Worm (Caenorhabditis elegans) whole organism, L4 larva: ENCODE data around the gene npr-37.

Source experiments
- D1046.2 ChIP-seq: fragments of 200-800 bp; sonication (Bioruptor generic); IDR thresholded peaks from 2 replicates; pipeline ENCODE4 v1.3.6; 2022; ENCODE audit warnings: missing genetic modification characterization, missing compliant biosample characterization
- F10B5.3 ChIP-seq: sonication (generic microtip); optimal IDR thresholded peaks from 2 replicates; lab custom pipeline; 2016; ENCODE audit warnings: mild to moderate bottlenecking, missing genetic modification characterization, missing compliant biosample characterization
- F37D6.2 ChIP-seq: sonication (generic microtip); optimal IDR thresholded peaks from 2 replicates; lab custom pipeline; 2016; ENCODE audit warnings: mild to moderate bottlenecking, missing genetic modification characterization, missing compliant biosample characterization
- T20F7.1 ChIP-seq: fragments of 200-800 bp; sonication (Bioruptor generic); optimal IDR thresholded peaks from 2 replicates; lab custom pipeline; 2018; ENCODE audit warnings: mild to moderate bottlenecking, missing genetic modification characterization, missing compliant biosample characterization
- T26A8.4 ChIP-seq: fragments of 200-800 bp; sonication (Bioruptor generic); IDR thresholded peaks from 2 replicates; pipeline ENCODE4 v1.3.6; 2022; ENCODE audit warnings: missing genetic modification characterization, missing compliant biosample characterization
- aha-1 ChIP-seq: fragments of 150-350 bp; peaks from one replicate; lab custom pipeline; 2014; ENCODE audit warnings: missing biosample characterization, missing genetic modification characterization
- attf-4 ChIP-seq: sonication (generic microtip); optimal IDR thresholded peaks from 3 replicates; lab custom pipeline; 2017; ENCODE audit warnings: missing biosample characterization, missing genetic modification characterization
- ceh-20 ChIP-seq: fragments of 200-800 bp; sonication (Bioruptor generic); IDR thresholded peaks from 2 replicates; pipeline ENCODE4 v1.3.6; 2022; ENCODE audit warnings: missing genetic modification reagents, missing genetic modification characterization, missing compliant biosample characterization
- ceh-44 ChIP-seq: fragments of 200-800 bp; sonication (Bioruptor generic); IDR thresholded peaks from 2 replicates; pipeline ENCODE4 v1.3.6; 2022; ENCODE audit warnings: missing genetic modification reagents, missing genetic modification characterization, missing compliant biosample characterization
- ceh-82 ChIP-seq: sonication (generic microtip); optimal IDR thresholded peaks from 2 replicates; lab custom pipeline; 2017; ENCODE audit warnings: missing biosample characterization, missing genetic modification characterization
- ces-1 ChIP-seq: fragments of 150-350 bp; sonication (generic microtip); optimal IDR thresholded peaks from 4 replicates; lab custom pipeline; 2014; ENCODE audit warnings: missing biosample characterization, missing genetic modification reagents, missing genetic modification characterization
- cey-2 ChIP-seq: sonication (generic microtip); optimal IDR thresholded peaks from 3 replicates; lab custom pipeline; 2017; ENCODE audit warnings: missing genetic modification characterization, mild to moderate bottlenecking, missing compliant biosample characterization, antibody characterized with exemption, borderline replicate concordance; ENCODE audit not compliant: insufficient read depth
- daf-16 ChIP-seq, 3 experiments: sonication (generic microtip); optimal IDR thresholded peaks; 2 replicates each; lab custom pipeline; 2016 to 2017; ENCODE audit warnings: missing genetic modification characterization in 3 of 3, missing genetic modification reagents in 3 of 3, mild to moderate bottlenecking in 2 of 3, missing compliant biosample characterization in 2 of 3, missing biosample characterization in 1 of 3, moderate library complexity in 1 of 3
- dmd-8 ChIP-seq: fragments of 200-800 bp; sonication (Bioruptor generic); IDR thresholded peaks from 2 replicates; pipeline ENCODE4 v1.3.6; 2022; ENCODE audit warnings: missing genetic modification characterization, missing compliant biosample characterization
- dmd-9 ChIP-seq: fragments of 200-800 bp; sonication (Bioruptor generic); IDR thresholded peaks from 2 replicates; pipeline ENCODE4 v1.3.6; 2022; ENCODE audit warnings: missing genetic modification reagents, missing genetic modification characterization, missing compliant biosample characterization
- dpl-1 ChIP-seq: fragments of 150-350 bp; optimal IDR thresholded peaks from 2 replicates; lab custom pipeline; 2014; ENCODE audit warnings: missing biosample characterization, missing genetic modification reagents, missing genetic modification characterization
- duxl-1 ChIP-seq: sonication (generic microtip); optimal IDR thresholded peaks from 2 replicates; lab custom pipeline; 2016; ENCODE audit warnings: mild to moderate bottlenecking, missing genetic modification characterization, moderate library complexity, missing compliant biosample characterization; ENCODE audit not compliant: poor library complexity
- egl-43 ChIP-seq: fragments of 200-800 bp; sonication (Bioruptor generic); IDR thresholded peaks from 2 replicates; pipeline ENCODE4 v1.3.6; 2022; ENCODE audit warnings: missing genetic modification reagents, missing genetic modification characterization, missing compliant biosample characterization
- fkh-10 ChIP-seq: fragments of 150-350 bp; optimal IDR thresholded peaks from 2 replicates; lab custom pipeline; 2014; ENCODE audit warnings: missing biosample characterization, missing genetic modification reagents, missing genetic modification characterization
- gei-8 ChIP-seq: fragments of 200-800 bp; sonication (Bioruptor generic); optimal IDR thresholded peaks from 2 replicates; lab custom pipeline; 2018; ENCODE audit warnings: mild to moderate bottlenecking, missing genetic modification characterization, missing compliant biosample characterization
- hlh-30 ChIP-seq: sonication (generic microtip); optimal IDR thresholded peaks from 2 replicates; lab custom pipeline; 2017; ENCODE audit warnings: antibody characterized with exemption, mild to moderate bottlenecking, missing genetic modification characterization, missing compliant biosample characterization; ENCODE audit not compliant: insufficient read depth
- hmg-1.1 ChIP-seq: fragments of 200-800 bp; sonication (Bioruptor generic); IDR thresholded peaks from 2 replicates; pipeline ENCODE4 v1.3.6; 2022; ENCODE audit warnings: missing genetic modification reagents, missing genetic modification characterization, missing compliant biosample characterization
- lin-1 ChIP-seq: fragments of 200-800 bp; sonication (Bioruptor generic); IDR thresholded peaks from 2 replicates; pipeline ENCODE4 v1.3.6; 2022; ENCODE audit warnings: missing genetic modification reagents, missing genetic modification characterization, missing compliant biosample characterization
- lin-38 ChIP-seq: fragments of 200-800 bp; sonication (Bioruptor generic); IDR thresholded peaks from 2 replicates; pipeline ENCODE4 v1.3.6; 2022; ENCODE audit warnings: missing genetic modification reagents, missing genetic modification characterization, missing compliant biosample characterization
- lin-39 ChIP-seq: fragments of 150-350 bp; optimal IDR thresholded peaks from 2 replicates; lab custom pipeline; 2014; ENCODE audit warnings: missing biosample characterization, missing genetic modification reagents, missing genetic modification characterization
- lsy-2 ChIP-seq, 2 experiments: fragments of 150-350 bp in 1 of 2; sonication (generic microtip) in 1 of 2; optimal IDR thresholded peaks; 2 replicates each; lab custom pipeline; 2014 to 2017; ENCODE audit warnings: missing biosample characterization in 2 of 2, missing genetic modification characterization in 2 of 2
- madf-5 ChIP-seq, 2 experiments: fragments of 200-800 bp; sonication (Bioruptor generic); IDR thresholded peaks; 2 replicates each; pipeline ENCODE4 v1.3.6; 2022; ENCODE audit warnings: missing compliant biosample characterization in 2 of 2, missing genetic modification characterization in 2 of 2
- madf-9 ChIP-seq: fragments of 200-800 bp; sonication (Bioruptor generic); conservative IDR thresholded peaks from 2 replicates; pipeline ENCODE4 v1.3.6; 2022; ENCODE audit warnings: missing genetic modification reagents, missing genetic modification characterization, missing compliant biosample characterization
- mdt-29 ChIP-seq: fragments of 200-800 bp; sonication (Bioruptor generic); IDR thresholded peaks from 2 replicates; pipeline ENCODE4 v1.3.6; 2022; ENCODE audit warnings: missing genetic modification reagents, missing genetic modification characterization, missing compliant biosample characterization
- mes-2 ChIP-seq: sonication (generic microtip); optimal IDR thresholded peaks from 2 replicates; lab custom pipeline; 2016; ENCODE audit warnings: missing genotype, mild to moderate bottlenecking, missing genetic modification characterization, missing compliant biosample characterization; ENCODE audit not compliant: poor library complexity, severe bottlenecking
- nhr-102 ChIP-seq: sonication (generic microtip); optimal IDR thresholded peaks from 2 replicates; lab custom pipeline; 2016; ENCODE audit warnings: mild to moderate bottlenecking, missing genetic modification characterization, moderate library complexity, missing compliant biosample characterization
- nhr-11 ChIP-seq: fragments of 150-350 bp; optimal IDR thresholded peaks from 2 replicates; lab custom pipeline; 2014; ENCODE audit warnings: missing biosample characterization, missing genetic modification characterization
- nhr-28 ChIP-seq: fragments of 150-350 bp; optimal IDR thresholded peaks from 2 replicates; lab custom pipeline; 2014; ENCODE audit warnings: missing biosample characterization, missing genetic modification characterization
- nhr-42 ChIP-seq: fragments of 200-800 bp; sonication (Bioruptor generic); IDR thresholded peaks from 2 replicates; pipeline ENCODE4 v1.3.6; 2022; ENCODE audit warnings: missing genetic modification characterization, missing compliant biosample characterization
- nhr-48 ChIP-seq: sonication (generic microtip); optimal IDR thresholded peaks from 2 replicates; lab custom pipeline; 2016; ENCODE audit warnings: mild to moderate bottlenecking, missing genetic modification characterization, missing compliant biosample characterization
- nhr-76 ChIP-seq: fragments of 150-350 bp; optimal IDR thresholded peaks from 2 replicates; lab custom pipeline; 2014; ENCODE audit warnings: missing biosample characterization, missing genetic modification characterization
- nhr-77 ChIP-seq: fragments of 150-350 bp; optimal IDR thresholded peaks from 2 replicates; lab custom pipeline; 2014; ENCODE audit warnings: missing biosample characterization, missing genetic modification characterization
- pha-4 ChIP-seq, 2 experiments: fragments of 150-350 bp in 1 of 2; fragments of 200-800 bp in 1 of 2; sonication (Bioruptor generic) in 1 of 2; IDR thresholded peaks in 1 of 2; optimal IDR thresholded peaks in 1 of 2; 2 replicates each; pipeline versions ENCODE4 v1.3.6 to Lab custom; 2014 to 2022; ENCODE audit warnings: missing genetic modification characterization in 2 of 2, missing genetic modification reagents in 2 of 2, missing biosample characterization in 1 of 2, missing compliant biosample characterization in 1 of 2
- php-3 ChIP-seq: fragments of 200-800 bp; sonication (Bioruptor generic); IDR thresholded peaks from 2 replicates; pipeline ENCODE4 v1.3.6; 2022; ENCODE audit warnings: missing genetic modification reagents, missing genetic modification characterization, missing compliant biosample characterization
- pqm-1 ChIP-seq: sonication (generic microtip); optimal IDR thresholded peaks from 2 replicates; lab custom pipeline; 2017; ENCODE audit warnings: missing biosample characterization, missing genetic modification characterization
- rbr-2 ChIP-seq: sonication (generic microtip); optimal IDR thresholded peaks from 2 replicates; lab custom pipeline; 2016; ENCODE audit warnings: missing genotype, missing genetic modification characterization, missing compliant biosample characterization
- skn-1 ChIP-seq: fragments of 150-350 bp; optimal IDR thresholded peaks from 2 replicates; lab custom pipeline; 2014; ENCODE audit warnings: missing biosample characterization, missing genetic modification characterization
- snpc-4 ChIP-seq: fragments of 150-350 bp; optimal IDR thresholded peaks from 2 replicates; lab custom pipeline; 2014; ENCODE audit warnings: missing biosample characterization, missing genetic modification characterization
- unc-130 ChIP-seq: sonication (generic microtip); optimal IDR thresholded peaks from 2 replicates; lab custom pipeline; 2016; ENCODE audit warnings: missing genetic modification reagents, missing genetic modification characterization, missing compliant biosample characterization
- ztf-7 ChIP-seq: fragments of 150-350 bp; optimal IDR thresholded peaks from 2 replicates; lab custom pipeline; 2014; ENCODE audit warnings: missing biosample characterization, missing genetic modification characterization

Gene npr-37

DNA sequence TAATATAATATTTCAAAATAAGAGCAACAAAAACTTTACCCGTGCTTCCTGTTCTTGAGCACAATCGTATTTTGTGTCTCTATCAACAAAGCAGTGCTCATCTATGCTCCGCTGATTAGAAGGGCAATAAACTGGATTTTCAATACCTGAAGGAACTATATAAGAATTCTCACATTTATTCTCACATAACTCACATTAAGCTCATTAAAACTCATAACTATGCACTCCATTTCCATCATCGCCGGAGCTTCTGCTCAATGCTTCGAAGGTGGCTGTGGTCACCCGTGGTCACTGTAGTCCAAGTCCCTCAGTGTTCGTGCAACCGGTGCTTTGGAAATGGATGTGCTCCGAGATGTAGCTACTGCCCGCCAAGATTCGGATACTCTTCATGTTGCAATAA lies 26.2 kb downstream of the npr-37 start, which contains the start of the genes Y66H1A.8 and M04G7.5:
Gene Y66H1A.8, minus strand, starts transcription at position 101 of the 400 bp plus-strand sequence.
Gene M04G7.5, plus strand, starts transcription at position 258 of the 400 bp plus-strand sequence.
- TF ChIP-seq dpl-1 (no peak), ceh-82 (tag; lab: Kevin White, UChicago) (no peak), F37D6.2 (tag; lab: Kevin White, UChicago) (no peak), madf-9 (no peak), unc-130 (GFP tag; lab: Kevin White, UChicago) (no peak), aha-1 (no peak)

DNA sequence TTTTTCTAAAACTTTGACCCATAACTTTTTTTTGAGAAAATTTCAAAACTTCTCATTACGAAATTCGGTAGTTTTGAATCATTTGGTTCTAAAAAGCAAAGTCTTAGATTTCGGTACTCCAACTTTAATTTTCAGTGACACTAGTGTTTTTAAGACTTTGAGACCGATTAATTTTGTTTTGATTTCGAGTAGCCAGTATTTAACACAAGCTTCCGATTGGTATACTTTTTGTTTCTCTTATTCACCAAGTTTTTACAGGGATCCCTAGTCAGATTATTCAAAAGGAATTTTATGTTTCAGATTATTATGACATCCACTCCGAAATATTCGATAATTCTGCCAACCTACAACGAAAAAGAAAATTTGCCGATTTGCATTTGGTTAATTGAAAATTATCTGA lies 35.6 kb downstream of the npr-37 start, which contains the start of gene dpm-1:
Gene dpm-1, plus strand, starts transcription at position 301 of the 400 bp plus-strand sequence.
- TF ChIP-seq skn-1 (tag; lab: Kevin White, UChicago) (no peak), lin-38 (GFP tag; lab: Robert Waterston, UW) (no peak), D1046.2 (GFP tag; lab: Robert Waterston, UW) (no peak), ces-1 (GFP tag; lab: Kevin White, UChicago) (no peak)

DNA sequence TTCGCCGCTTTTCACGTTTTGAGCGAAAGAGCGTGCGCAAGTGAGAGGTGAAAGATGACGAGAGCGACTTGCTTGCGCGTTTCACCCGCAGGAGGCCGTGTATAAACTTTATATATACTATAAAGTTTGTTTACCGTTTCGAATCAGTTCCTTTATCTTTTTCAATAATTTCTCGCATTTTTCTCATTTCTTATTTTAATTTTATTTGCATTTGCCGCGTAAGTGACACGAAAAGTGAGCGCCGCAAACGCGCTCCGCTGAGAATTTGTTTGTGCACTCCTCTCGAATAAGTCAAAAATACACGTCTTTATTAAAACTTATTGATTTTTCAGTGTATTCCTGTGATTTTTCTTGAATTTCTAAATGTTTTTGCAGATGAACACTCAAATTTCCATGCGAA lies 37.3 kb downstream of the npr-37 start, which contains the start of gene mrpl-55:
Gene mrpl-55, plus strand, starts transcription at position 364 of the 400 bp plus-strand sequence.
- TF ChIP-seq fkh-10 (GFP tag; lab: Kevin White, UChicago): peak; percentile 66
- 0 out of 2 replicates have a peak, but pooled peaks have one; percentile 60 for TF ChIP-seq ceh-20
- no peak for TF ChIP-seq nhr-42
- no peak for TF ChIP-seq dmd-8 (GFP tag; lab: Robert Waterston, UW)
- TF ChIP-seq nhr-77 (tag; lab: Kevin White, UChicago): peak; percentile 77
- peak; percentile 94 for TF ChIP-seq mes-2 (tag; lab: Kevin White, UChicago)
- peak; percentile 11 for TF ChIP-seq nhr-48
- TF ChIP-seq nhr-76: no peak
- TF ChIP-seq duxl-1: peak; percentile 52
- peak; percentile 62 for TF ChIP-seq T26A8.4 (GFP tag; lab: Robert Waterston, UW)
- TF ChIP-seq pha-4 (GFP tag; IDR thresholded peaks at IDR 0.05; lab: Robert Waterston, UW): no peak
- TF ChIP-seq pha-4 (tag; optimal IDR thresholded peaks at IDR 0.05; lab: Kevin White, UChicago): peak; percentile 24
- no peak for TF ChIP-seq ceh-44 (GFP tag; lab: Robert Waterston, UW)
- TF ChIP-seq egl-43: no peak
- no peak for TF ChIP-seq cey-2 (tag; lab: Kevin White, UChicago)
- no peak for TF ChIP-seq F10B5.3 (tag; lab: Kevin White, UChicago)
- peak; percentile 76 for TF ChIP-seq nhr-28 (tag; lab: Kevin White, UChicago)
- TF ChIP-seq daf-16 (GFP tag; optimal IDR thresholded peaks at IDR 0.05; lab: Kevin White, UChicago): no peak
- peak; percentile 43 for TF ChIP-seq daf-16 (tag; optimal IDR thresholded peaks at IDR 0.05; lab: Kevin White, UChicago)
- TF ChIP-seq madf-5 (GFP tag; IDR thresholded peaks at IDR 0.05; lab: Robert Waterston, UW): no peak
- no peak for TF ChIP-seq lin-1 (GFP tag; lab: Robert Waterston, UW)
- TF ChIP-seq php-3 (GFP tag; lab: Robert Waterston, UW): no peak
- peak; percentile 65 for TF ChIP-seq nhr-11 (tag; lab: Kevin White, UChicago)
- peak; percentile 66 to 93 for TF ChIP-seq lsy-2 (tag; optimal IDR thresholded peaks at IDR 0.05; lab: Kevin White, UChicago)
- peak; percentile 75 for TF ChIP-seq hlh-30 (tag; lab: Kevin White, UChicago)
- TF ChIP-seq T20F7.1 (GFP tag; lab: Kevin White, UChicago): peak; percentile 81
- no peak for TF ChIP-seq madf-9
- TF ChIP-seq dmd-9 (GFP tag; lab: Robert Waterston, UW): no peak
- TF ChIP-seq lin-38 (GFP tag; lab: Robert Waterston, UW): peak; percentile 99
- TF ChIP-seq rbr-2 (tag; lab: Kevin White, UChicago): peak; percentile 82
- no peak for TF ChIP-seq attf-4 (tag; lab: Kevin White, UChicago)
- no peak for TF ChIP-seq mdt-29 (GFP tag; lab: Robert Waterston, UW)
- peak; percentile 95 for TF ChIP-seq dpl-1
- no peak for TF ChIP-seq lin-39 (tag; lab: Kevin White, UChicago)
- peak; percentile 31 for TF ChIP-seq ztf-7 (tag; lab: Kevin White, UChicago)
- TF ChIP-seq aha-1: peak; percentile 99
- TF ChIP-seq nhr-102 (tag; lab: Kevin White, UChicago): peak; percentile 55
- no peak for TF ChIP-seq ces-1 (GFP tag; lab: Kevin White, UChicago)
- TF ChIP-seq ceh-82 (tag; lab: Kevin White, UChicago): no peak
- TF ChIP-seq hmg-1.1: peak; percentile 71
- TF ChIP-seq pqm-1 (tag; lab: Kevin White, UChicago): no peak
- no peak for TF ChIP-seq gei-8
- no peak for TF ChIP-seq snpc-4 (tag; lab: Kevin White, UChicago)
